Worm (Caenorhabditis elegans) whole organism, midembryonic: ENCODE data around the gene F16B12.7.

Experiments used
- T22C8.4 ChIP-seq: fragments of 200-800 bp; sonication (Bioruptor generic); IDR thresholded peaks from 2 replicates; pipeline ENCODE4 v1.3.6; 2022; ENCODE audit warnings: missing genetic modification characterization, missing compliant biosample characterization
- flt-1 ChIP-seq: fragments of 200-800 bp; sonication (Bioruptor generic); IDR thresholded peaks from 2 replicates; pipeline ENCODE4 v1.3.6; 2022; ENCODE audit warnings: missing genetic modification characterization, missing compliant biosample characterization
- klf-2 ChIP-seq: fragments of 200-800 bp; sonication (Bioruptor generic); conservative IDR thresholded peaks from 2 replicates; pipeline ENCODE4 v1.3.6; 2022; ENCODE audit warnings: missing genetic modification reagents, missing genetic modification characterization, missing compliant biosample characterization
- med-1 ChIP-seq: sonication (generic microtip); optimal IDR thresholded peaks from 2 replicates; lab custom pipeline; 2017; ENCODE audit warnings: missing genetic modification characterization, mild to moderate bottlenecking, missing compliant biosample characterization, antibody characterized with exemption, missing genetic modification reagents; ENCODE audit not compliant: insufficient read depth
- ref-1 ChIP-seq: fragments of 200-800 bp; sonication (Bioruptor generic); conservative IDR thresholded peaks from 2 replicates; pipeline ENCODE4 v1.3.6; 2022; ENCODE audit warnings: missing genetic modification reagents, missing genetic modification characterization, missing compliant biosample characterization
- tab-1 ChIP-seq: fragments of 200-800 bp; sonication (Bioruptor generic); IDR thresholded peaks from 2 replicates; pipeline ENCODE4 v1.3.6; 2022; ENCODE audit warnings: missing genetic modification characterization, missing compliant biosample characterization
- ztf-23 ChIP-seq: fragments of 200-800 bp; sonication (Bioruptor generic); IDR thresholded peaks from 2 replicates; pipeline ENCODE4 v1.3.6; 2022; ENCODE audit warnings: missing genetic modification reagents, missing genetic modification characterization, missing compliant biosample characterization
- ztf-29 ChIP-seq: fragments of 200-800 bp; sonication (Bioruptor generic); IDR thresholded peaks from 2 replicates; pipeline ENCODE4 v1.3.6; 2022; ENCODE audit warnings: missing genetic modification reagents, missing genetic modification characterization, missing compliant biosample characterization

ce11 chrX:14146740-14147140 is 38.4 kb downstream of the F16B12.7 start:
- no peak for TF ChIP-seq T22C8.4
- TF ChIP-seq tab-1 (GFP tag; lab: Robert Waterston, UW): peak; percentile 28; the same call in 1 of the 2 replicates
- TF ChIP-seq ref-1 (GFP tag; lab: Robert Waterston, UW): no peak
- TF ChIP-seq med-1 (GFP tag; lab: Kevin White, UChicago): no peak
- no peak for TF ChIP-seq ztf-23 (GFP tag; lab: Robert Waterston, UW)
- TF ChIP-seq klf-2: no peak
- TF ChIP-seq ztf-29 (GFP tag; lab: Robert Waterston, UW): no peak
- TF ChIP-seq flt-1 (GFP tag; lab: Robert Waterston, UW): no peak
